Fruit fly (Drosophila melanogaster) whole organism, embryonic: ENCODE measurements around the gene Ubi-p63E.

Source experiments
- Abd-B ChIP-seq: fragments of 200-800 bp; sonication (Bioruptor generic); optimal IDR thresholded peaks from 2 replicates; lab custom pipeline; 2018; ENCODE audit warnings: missing biosample characterization, mild to moderate bottlenecking, missing genetic modification characterization, moderate library complexity
- Adf1 ChIP-seq: fragments of 200-800 bp; sonication (Bioruptor generic); IDR thresholded peaks from 2 replicates; pipeline ENCODE4 v1.3.6; 2022; ENCODE audit warnings: missing biosample characterization, missing genetic modification characterization
- CG10321 ChIP-seq: fragments of 200-800 bp; sonication (Bioruptor generic); IDR thresholded peaks from 2 replicates; pipeline ENCODE4 v1.3.6; 2022; ENCODE audit warnings: missing biosample characterization, missing genetic modification characterization
- CG11085 ChIP-seq: fragments of 200-800 bp; sonication (Bioruptor generic); IDR thresholded peaks from 2 replicates; pipeline ENCODE4 v1.3.6; 2022; ENCODE audit warnings: missing biosample characterization, missing genetic modification characterization
- CG11247 ChIP-seq: fragments of 200-800 bp; sonication (Bioruptor generic); IDR thresholded peaks from 2 replicates; pipeline ENCODE4 v1.3.6; 2022; ENCODE audit warnings: missing biosample characterization, missing genetic modification characterization
- CG12071 ChIP-seq: fragments of 200-800 bp; sonication (Bioruptor generic); optimal IDR thresholded peaks from 3 replicates; lab custom pipeline; 2018; ENCODE audit warnings: missing biosample characterization, mild to moderate bottlenecking, missing genetic modification characterization
- CG12744 ChIP-seq: fragments of 200-800 bp; sonication (Bioruptor generic); optimal IDR thresholded peaks from 2 replicates; lab custom pipeline; 2016; ENCODE audit warnings: missing biosample characterization, missing genetic modification characterization
- CG13123 ChIP-seq: fragments of 200-800 bp; sonication (Bioruptor generic); optimal IDR thresholded peaks from 2 replicates; lab custom pipeline; 2016; ENCODE audit warnings: missing biosample characterization, missing genetic modification characterization
- CG13287 ChIP-seq: fragments of 200-800 bp; sonication (Bioruptor generic); IDR thresholded peaks from 2 replicates; pipeline ENCODE4 v1.3.6; 2022; ENCODE audit warnings: missing biosample characterization, missing genetic modification characterization; ENCODE audit not compliant: partially characterized antibody
- CG13624 ChIP-seq: fragments of 200-800 bp; sonication (Bioruptor generic); optimal IDR thresholded peaks from 2 replicates; lab custom pipeline; 2016; ENCODE audit warnings: missing biosample characterization, missing genetic modification characterization
- CG14667 ChIP-seq: fragments of 200-800 bp; sonication (Bioruptor generic); IDR thresholded peaks from 2 replicates; pipeline ENCODE4 v1.3.6; 2022; ENCODE audit warnings: missing biosample characterization, missing genetic modification characterization
- CG15011 ChIP-seq: fragments of 200-800 bp; sonication (Bioruptor generic); optimal IDR thresholded peaks from 3 replicates; lab custom pipeline; 2018; ENCODE audit warnings: missing biosample characterization, mild to moderate bottlenecking, missing genetic modification characterization
- CG15269 ChIP-seq: fragments of 200-800 bp; sonication (Bioruptor generic); optimal IDR thresholded peaks from 2 replicates; lab custom pipeline; 2018; ENCODE audit warnings: missing biosample characterization, mild to moderate bottlenecking, missing genetic modification characterization, moderate library complexity
- CG1602 ChIP-seq: fragments of 200-800 bp; sonication (Bioruptor generic); optimal IDR thresholded peaks from 3 replicates; lab custom pipeline; 2016; ENCODE audit warnings: missing biosample characterization, missing genetic modification characterization
- CG18011 ChIP-seq: fragments of 200-800 bp; sonication (Bioruptor generic); optimal IDR thresholded peaks from 2 replicates; lab custom pipeline; 2017; ENCODE audit warnings: missing biosample characterization, missing genetic modification characterization, mild to moderate bottlenecking, moderate library complexity, missing genotype
- CG31365 ChIP-seq: fragments of 200-800 bp; sonication (Bioruptor generic); optimal IDR thresholded peaks from 2 replicates; lab custom pipeline; 2018; ENCODE audit warnings: missing biosample characterization, mild to moderate bottlenecking, missing genetic modification characterization
- CG33557 ChIP-seq: fragments of 200-800 bp; sonication (Bioruptor generic); optimal IDR thresholded peaks from 2 replicates; lab custom pipeline; 2019; ENCODE audit warnings: missing biosample characterization, mild to moderate bottlenecking, missing genetic modification characterization, moderate library complexity
- CG34422 ChIP-seq: fragments of 200-800 bp; sonication (Bioruptor generic); IDR thresholded peaks from 3 replicates; pipeline ENCODE4 v1.3.6; 2022; ENCODE audit warnings: missing biosample characterization, missing genetic modification characterization
- CG3995 ChIP-seq: fragments of 200-800 bp; sonication (Bioruptor generic); optimal IDR thresholded peaks from 3 replicates; lab custom pipeline; 2016; ENCODE audit warnings: missing biosample characterization, missing genetic modification characterization
- CG4282 ChIP-seq: fragments of 200-800 bp; sonication (Bioruptor generic); optimal IDR thresholded peaks from 2 replicates; lab custom pipeline; 2016; ENCODE audit warnings: missing biosample characterization, missing genetic modification characterization
- CG6765 ChIP-seq: fragments of 200-800 bp; sonication (Bioruptor generic); optimal IDR thresholded peaks from 3 replicates; lab custom pipeline; 2017; ENCODE audit warnings: missing biosample characterization, mild to moderate bottlenecking, missing genetic modification characterization
- CG7372 ChIP-seq: fragments of 200-800 bp; sonication (Bioruptor generic); IDR thresholded peaks from 2 replicates; pipeline ENCODE4 v1.3.6; 2022; ENCODE audit warnings: missing biosample characterization, missing genetic modification characterization
- CG8944 ChIP-seq: fragments of 200-800 bp; sonication (Bioruptor generic); optimal IDR thresholded peaks from 3 replicates; lab custom pipeline; 2016; ENCODE audit warnings: missing biosample characterization, missing genetic modification characterization
- HLH4C ChIP-seq: fragments of 200-800 bp; sonication (Bioruptor generic); IDR thresholded peaks from 3 replicates; pipeline ENCODE4 v1.3.6; 2022; ENCODE audit warnings: missing biosample characterization, missing genetic modification characterization; ENCODE audit not compliant: partially characterized antibody
- MESR4 ChIP-seq: fragments of 200-800 bp; sonication (Bioruptor generic); optimal IDR thresholded peaks from 2 replicates; lab custom pipeline; 2018; ENCODE audit warnings: missing biosample characterization, mild to moderate bottlenecking, missing genetic modification characterization, moderate library complexity
- Max ChIP-seq: fragments of 200-800 bp; sonication (Bioruptor generic); optimal IDR thresholded peaks from 2 replicates; lab custom pipeline; 2016; ENCODE audit warnings: missing biosample characterization, mild to moderate bottlenecking, missing genetic modification characterization
- Mes4 ChIP-seq: fragments of 200-800 bp; sonication (Bioruptor generic); optimal IDR thresholded peaks from 2 replicates; lab custom pipeline; 2016; ENCODE audit warnings: missing biosample characterization, missing genetic modification characterization
- Nf-YC ChIP-seq: fragments of 200-800 bp; optimal IDR thresholded peaks from 3 replicates; lab custom pipeline; 2019; ENCODE audit warnings: missing biosample characterization, mild to moderate bottlenecking, missing genetic modification characterization, moderate library complexity
- Rfx ChIP-seq: fragments of 200-800 bp; sonication (Bioruptor generic); IDR thresholded peaks from 2 replicates; pipeline ENCODE4 v1.3.6; 2022; ENCODE audit warnings: missing biosample characterization, missing genetic modification characterization
- Sry-β ChIP-seq: fragments of 200-800 bp; sonication (Bioruptor generic); optimal IDR thresholded peaks from 2 replicates; lab custom pipeline; 2018; ENCODE audit warnings: missing biosample characterization, mild to moderate bottlenecking, missing genetic modification characterization, moderate library complexity
- Tbp ChIP-seq: fragments of >200 bp; optimal IDR thresholded peaks from 2 replicates; lab custom pipeline; 2018; ENCODE audit warnings: missing biosample characterization, missing genetic modification characterization
- Xbp1 ChIP-seq: fragments of 200-800 bp; sonication (Bioruptor generic); optimal IDR thresholded peaks from 3 replicates; lab custom pipeline; 2016; ENCODE audit warnings: missing biosample characterization, mild to moderate bottlenecking, missing genetic modification characterization
- abd-A ChIP-seq: fragments of 200-800 bp; sonication (Bioruptor generic); optimal IDR thresholded peaks from 3 replicates; lab custom pipeline; 2019; ENCODE audit warnings: missing biosample characterization, mild to moderate bottlenecking, missing genetic modification characterization, moderate library complexity
- bsh ChIP-seq, 2 experiments: fragments of 200-800 bp; sonication (Bioruptor generic); optimal IDR thresholded peaks; 2 replicates each; lab custom pipeline; 2017 to 2018; ENCODE audit warnings: mild to moderate bottlenecking in 2 of 2, missing biosample characterization in 2 of 2, missing genetic modification characterization in 2 of 2, moderate library complexity in 1 of 2
- da ChIP-seq: fragments of 200-800 bp; sonication (Bioruptor generic); optimal IDR thresholded peaks from 2 replicates; lab custom pipeline; 2016; ENCODE audit warnings: missing biosample characterization, missing genetic modification characterization
- dysf ChIP-seq: fragments of 200-800 bp; sonication (Bioruptor generic); IDR thresholded peaks from 3 replicates; pipeline ENCODE4 v1.3.6; 2022; ENCODE audit warnings: missing biosample characterization, missing genetic modification characterization
- ftz-f1 ChIP-seq: fragments of 200-800 bp; sonication (Bioruptor generic); optimal IDR thresholded peaks from 2 replicates; lab custom pipeline; 2016; ENCODE audit warnings: missing biosample characterization, missing genetic modification characterization
- gsb ChIP-seq: fragments of 200-800 bp; sonication (Bioruptor generic); IDR thresholded peaks from 2 replicates; pipeline ENCODE4 v1.3.6; 2022; ENCODE audit warnings: missing biosample characterization, missing genetic modification characterization
- hkb ChIP-seq, 2 experiments: fragments of 200-800 bp in 1 of 2; fragments of >200 bp in 1 of 2; sonication (Bioruptor generic) in 1 of 2; IDR thresholded peaks in 1 of 2; optimal IDR thresholded peaks in 1 of 2; 2 replicates each; pipeline versions ENCODE4 v1.3.6 to Lab custom; 2017 to 2022; ENCODE audit warnings: missing biosample characterization in 1 of 2, missing genetic modification characterization in 1 of 2
- jumu ChIP-seq: fragments of 200-800 bp; sonication (Bioruptor generic); optimal IDR thresholded peaks from 3 replicates; lab custom pipeline; 2016; ENCODE audit warnings: missing biosample characterization, missing genetic modification characterization
- kay ChIP-seq: fragments of 200-800 bp; sonication (Bioruptor generic); optimal IDR thresholded peaks from 2 replicates; lab custom pipeline; 2016; ENCODE audit warnings: missing biosample characterization, missing genetic modification characterization
- maf-S ChIP-seq: fragments of 200-800 bp; sonication (Bioruptor generic); optimal IDR thresholded peaks from 2 replicates; lab custom pipeline; 2016; ENCODE audit warnings: missing biosample characterization, missing genetic modification characterization
- odd ChIP-seq: fragments of 200-800 bp; sonication (Bioruptor generic); optimal IDR thresholded peaks from 2 replicates; lab custom pipeline; 2017; ENCODE audit warnings: missing biosample characterization, mild to moderate bottlenecking, missing genetic modification characterization
- pnt ChIP-seq: fragments of 200-800 bp; sonication (Bioruptor generic); optimal IDR thresholded peaks from 3 replicates; lab custom pipeline; 2016; ENCODE audit warnings: missing biosample characterization, missing genetic modification characterization
- pzg ChIP-seq: fragments of 200-800 bp; sonication (Bioruptor generic); optimal IDR thresholded peaks from 3 replicates; lab custom pipeline; 2018; ENCODE audit warnings: missing biosample characterization, mild to moderate bottlenecking, missing genetic modification characterization, moderate library complexity
- seq ChIP-seq: fragments of 200-800 bp; sonication (Bioruptor generic); IDR thresholded peaks from 2 replicates; pipeline ENCODE4 v1.3.6; 2022; ENCODE audit warnings: missing biosample characterization, missing genetic modification characterization
- shn ChIP-seq: fragments of 200-800 bp; sonication (Bioruptor generic); optimal IDR thresholded peaks from 3 replicates; lab custom pipeline; 2016; ENCODE audit warnings: missing biosample characterization, missing genetic modification characterization
- toy ChIP-seq: fragments of 200-800 bp; sonication (Bioruptor generic); IDR thresholded peaks from 2 replicates; pipeline ENCODE4 v1.3.6; 2022; ENCODE audit warnings: missing biosample characterization, missing genetic modification characterization

Ubi-p63E gene

dm6 chr3L:3862504-3863380 lies 40.2 kb downstream of the Ubi-p63E start (continued):
- TF ChIP-seq abd-A (no peak), Tbp (no peak), shn (GFP tag; lab: Kevin White, UChicago) (peak; percentile 60), hkb (optimal IDR thresholded peaks at IDR 0.05; lab: Kevin White, UChicago) (no peak), hkb (GFP tag; IDR thresholded peaks at IDR 0.05; lab: Robert Waterston, UW) (peak; percentile 48; the same call in 1 of the 2 replicates), HLH4C (GFP tag; lab: Robert Waterston, UW) (no peak), CG13624 (GFP tag; lab: Kevin White, UChicago) (peak; percentile 53), Abd-B (GFP tag; lab: Kevin White, UChicago) (peak; percentile 26), CG10321 (GFP tag; lab: Robert Waterston, UW) (no peak), CG33557 (GFP tag; lab: Kevin White, UChicago) (peak; percentile 79), CG8944 (GFP tag; lab: Kevin White, UChicago) (peak; percentile 58), seq (no peak), toy (GFP tag; lab: Robert Waterston, UW) (no peak), pnt (no peak), ftz-f1 (GFP tag; lab: Kevin White, UChicago) (no peak), CG13287 (GFP tag; lab: Robert Waterston, UW) (no peak), Nf-YC (no peak), CG3995 (GFP tag; lab: Kevin White, UChicago) (no peak), maf-S (GFP tag; lab: Kevin White, UChicago) (peak; percentile 31), CG11085 (GFP tag; lab: Robert Waterston, UW) (no peak), bsh (GFP tag; optimal IDR thresholded peaks at IDR 0.05; lab: Kevin White, UChicago) (peak in 1 of 2 experiments; percentile 88), Sry-β (GFP tag; lab: Kevin White, UChicago) (no peak), CG13123 (GFP tag; lab: Kevin White, UChicago) (peak; percentile 31), CG15011 (GFP tag; lab: Kevin White, UChicago) (peak; percentile 3), CG12744 (GFP tag; lab: Kevin White, UChicago) (peak; percentile 23), CG18011 (no peak), odd (peak; percentile 33), MESR4 (GFP tag; lab: Kevin White, UChicago) (peak; percentile 3), CG12071 (GFP tag; lab: Kevin White, UChicago) (peak; percentile 22), CG34422 (GFP tag; lab: Robert Waterston, UW) (no peak), dysf (GFP tag; lab: Robert Waterston, UW) (0 out of 3 replicates have a peak, but pooled peaks have one; percentile 36), CG15269 (peak; percentile 35), Xbp1 (GFP tag; lab: Kevin White, UChicago) (peak; percentile 74), Rfx (0 out of 2 replicates have a peak, but pooled peaks have one; percentile 15), kay (peak; percentile 32), CG7372 (no peak), gsb (GFP tag; lab: Robert Waterston, UW) (no peak), CG1602 (GFP tag; lab: Kevin White, UChicago) (peak; percentile 83), Max (peak; percentile 63), pzg (no peak), Adf1 (GFP tag; lab: Robert Waterston, UW) (no peak), CG11247 (GFP tag; lab: Robert Waterston, UW) (no peak), jumu (no peak), CG31365 (tag; lab: Kevin White, UChicago) (no peak), CG6765 (GFP tag; lab: Kevin White, UChicago) (no peak), CG4282 (GFP tag; lab: Kevin White, UChicago) (no peak), CG14667 (GFP tag; lab: Robert Waterston, UW) (peak; percentile 11; the same call in 1 of the 2 replicates), Mes4 (GFP tag; lab: Kevin White, UChicago) (peak; percentile 70), da (GFP tag; lab: Kevin White, UChicago) (peak; percentile 32)
